Worm (Caenorhabditis elegans) whole organism, early embryonic: ENCODE data around the gene zhit-1.

Experiments
- B0310.2 ChIP-seq: sonication (generic microtip); optimal IDR thresholded peaks from 2 replicates; lab custom pipeline; 2016; ENCODE audit warnings: mild to moderate bottlenecking, missing genetic modification characterization, missing compliant biosample characterization
- F13C5.2 ChIP-seq: sonication (generic microtip); optimal IDR thresholded peaks from 2 replicates; lab custom pipeline; 2017; ENCODE audit warnings: mild to moderate bottlenecking, missing genetic modification characterization, inconsistent platforms, missing compliant biosample characterization
- aly-1 ChIP-seq: sonication (generic microtip); optimal IDR thresholded peaks from 2 replicates; lab custom pipeline; 2016; ENCODE audit warnings: missing genetic modification characterization, missing compliant biosample characterization
- ama-1 ChIP-seq: fragments of 150-350 bp; optimal IDR thresholded peaks from 2 replicates; lab custom pipeline; 2014
- ceh-13 ChIP-seq: fragments of 200-800 bp; sonication (Bioruptor generic); optimal IDR thresholded peaks from 2 replicates; lab custom pipeline; 2018; ENCODE audit warnings: mild to moderate bottlenecking, missing genetic modification characterization, missing compliant biosample characterization
- ceh-36 ChIP-seq: sonication (generic microtip); optimal IDR thresholded peaks from 2 replicates; lab custom pipeline; 2016; ENCODE audit warnings: missing genetic modification characterization, inconsistent platforms, missing compliant biosample characterization
- ets-7 ChIP-seq: sonication (generic microtip); optimal IDR thresholded peaks from 2 replicates; lab custom pipeline; 2016; ENCODE audit warnings: missing genotype, missing genetic modification characterization, missing compliant biosample characterization
- flt-1 ChIP-seq: fragments of 200-800 bp; sonication (Bioruptor generic); IDR thresholded peaks from 2 replicates; pipeline ENCODE4 v1.3.6; 2022; ENCODE audit warnings: missing genetic modification characterization, missing compliant biosample characterization
- hmbx-1 ChIP-seq: sonication (generic microtip); optimal IDR thresholded peaks from 2 replicates; lab custom pipeline; 2016; ENCODE audit warnings: mild to moderate bottlenecking, missing genetic modification characterization, missing compliant biosample characterization
- hmg-4 ChIP-seq: fragments of 200-800 bp; sonication (Bioruptor generic); optimal IDR thresholded peaks from 2 replicates; lab custom pipeline; 2018; ENCODE audit warnings: mild to moderate bottlenecking, missing genetic modification characterization, missing compliant biosample characterization
- hnd-1 ChIP-seq: sonication (generic microtip); optimal IDR thresholded peaks from 2 replicates; lab custom pipeline; 2016; ENCODE audit warnings: missing genetic modification characterization, missing compliant biosample characterization
- pes-1 ChIP-seq: fragments of 200-800 bp; sonication (Bioruptor generic); IDR thresholded peaks from 2 replicates; pipeline ENCODE4 v1.3.6; 2022; ENCODE audit warnings: missing genetic modification reagents, missing genetic modification characterization, missing compliant biosample characterization
- scrt-1 ChIP-seq: fragments of 200-800 bp; sonication (Bioruptor generic); IDR thresholded peaks from 2 replicates; pipeline ENCODE4 v1.3.6; 2022; ENCODE audit warnings: missing genetic modification characterization, missing compliant biosample characterization
- sea-1 ChIP-seq: fragments of 200-800 bp; sonication (Bioruptor generic); conservative IDR thresholded peaks from 2 replicates; pipeline ENCODE4 v1.3.6; 2022; ENCODE audit warnings: missing genetic modification characterization, missing compliant biosample characterization
- tbx-11 ChIP-seq: fragments of 200-800 bp; sonication (Bioruptor generic); IDR thresholded peaks from 2 replicates; pipeline ENCODE4 v1.3.6; 2022; ENCODE audit warnings: missing genetic modification characterization, missing compliant biosample characterization
- tbx-37 ChIP-seq: fragments of 200-800 bp; sonication (Bioruptor generic); conservative IDR thresholded peaks from 2 replicates; pipeline ENCODE4 v1.3.6; 2022; ENCODE audit warnings: missing genetic modification reagents, missing genetic modification characterization, missing compliant biosample characterization
- tra-4 ChIP-seq: sonication (generic microtip); optimal IDR thresholded peaks from 2 replicates; lab custom pipeline; 2017; ENCODE audit warnings: missing genetic modification characterization, missing compliant biosample characterization

zhit-1 gene

ce11 chrV:5594315-5594714 is 2.0 kb downstream of the zhit-1 start, which contains the start of gene crn-2:
Gene crn-2, plus strand, starts transcription at chrV:5594615.
- no peak for TF ChIP-seq flt-1 (GFP tag; lab: Robert Waterston, UW)
- TF ChIP-seq scrt-1 (GFP tag; lab: Robert Waterston, UW) = no peak
- TF ChIP-seq ceh-13 (GFP tag; lab: Kevin White, UChicago) = no peak
- TF ChIP-seq hnd-1 (tag; lab: Kevin White, UChicago) = no peak
- no peak for TF ChIP-seq pes-1 (GFP tag; lab: Robert Waterston, UW)
- no peak for TF ChIP-seq ceh-36 (tag; lab: Kevin White, UChicago)
- TF ChIP-seq sea-1 (GFP tag; lab: Robert Waterston, UW) = no peak
- no peak for TF ChIP-seq tra-4 (tag; lab: Kevin White, UChicago)
- TF ChIP-seq hmg-4 (GFP tag; lab: Kevin White, UChicago) = no peak

DNA sequence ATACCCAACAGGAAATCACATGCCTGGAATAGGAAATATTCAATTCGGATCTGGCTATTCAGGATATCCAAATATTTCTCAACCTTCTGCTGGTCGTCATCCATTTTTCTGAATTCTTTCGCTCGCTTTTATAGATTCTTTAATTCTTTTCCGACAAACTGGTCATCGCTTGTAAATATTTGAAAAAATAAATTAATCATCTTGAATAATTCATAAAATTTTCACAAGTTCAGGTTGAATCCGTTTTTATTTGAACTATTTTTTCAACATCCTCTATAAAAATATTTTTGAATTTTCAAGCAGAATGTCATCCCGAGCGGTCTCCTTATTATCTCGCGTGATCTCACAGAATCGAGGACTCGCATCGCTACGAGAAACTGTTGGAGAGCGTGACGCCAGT is 2.9 kb downstream of the zhit-1 start, which contains the start of gene mrpl-48:
mrpl-48 (plus strand) TSS at position 301 of the 400 bp plus-strand sequence.
- TF ChIP-seq tbx-11 (GFP tag; lab: Robert Waterston, UW) (no peak), B0310.2 (tag; lab: Kevin White, UChicago) (no peak), hmbx-1 (no peak), F13C5.2 (tag; lab: Kevin White, UChicago) (no peak), scrt-1 (GFP tag; lab: Robert Waterston, UW) (no peak), ets-7 (tag; lab: Kevin White, UChicago) (no peak), ceh-13 (GFP tag; lab: Kevin White, UChicago) (no peak), sea-1 (GFP tag; lab: Robert Waterston, UW) (no peak), hmg-4 (GFP tag; lab: Kevin White, UChicago) (no peak), flt-1 (GFP tag; lab: Robert Waterston, UW) (no peak), aly-1 (tag; lab: Kevin White, UChicago) (no peak), tra-4 (tag; lab: Kevin White, UChicago) (no peak), pes-1 (GFP tag; lab: Robert Waterston, UW) (no peak), hnd-1 (tag; lab: Kevin White, UChicago) (no peak), tbx-37 (GFP tag; lab: Robert Waterston, UW) (no peak), ama-1 (lab: Kevin White, UChicago) (no peak), ceh-36 (tag; lab: Kevin White, UChicago) (no peak)

ce11 chrV:5592323-5592722 is 4.0 kb downstream of the zhit-1 start, which contains the start of gene vps-37:
Gene vps-37, plus strand, starts transcription at chrV:5592700.
- TF ChIP-seq F13C5.2 (tag; lab: Kevin White, UChicago) (peak; percentile 20), pes-1 (GFP tag; lab: Robert Waterston, UW) (peak; percentile 29; the same call in 1 of the 2 replicates), ama-1 (lab: Kevin White, UChicago) (no peak), hmbx-1 (no peak), hmg-4 (GFP tag; lab: Kevin White, UChicago) (no peak), ceh-36 (tag; lab: Kevin White, UChicago) (peak; percentile 14)

- TF ChIP-seq F13C5.2 (tag; lab: Kevin White, UChicago) (no peak), ama-1 (lab: Kevin White, UChicago) (no peak)
Observed at ce11 chrV:5591887-5592286, 4.5 kb downstream of the zhit-1 start.

DNA sequence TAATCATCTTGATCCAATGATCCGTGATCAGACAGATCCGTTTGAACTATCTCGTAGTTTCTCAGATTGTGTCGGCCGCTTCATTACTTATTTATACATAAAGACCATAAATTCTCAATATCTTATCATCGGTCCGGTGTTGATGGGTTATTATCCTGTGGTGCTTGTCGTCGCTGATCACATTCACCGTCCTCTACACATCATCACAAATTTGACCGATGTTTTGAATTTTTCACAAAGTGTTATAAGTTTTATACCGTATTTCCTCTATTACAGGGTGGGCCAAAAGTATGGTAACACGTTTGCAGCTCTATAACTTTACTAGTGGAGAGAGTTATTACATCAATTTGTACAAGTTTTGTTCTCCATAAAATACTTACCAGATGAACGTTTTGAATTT is 8.4 kb downstream of the zhit-1 start:
- TF ChIP-seq hnd-1 (tag; lab: Kevin White, UChicago) = no peak
- TF ChIP-seq flt-1 (GFP tag; lab: Robert Waterston, UW) = no peak
- no peak for TF ChIP-seq ceh-36 (tag; lab: Kevin White, UChicago)
- TF ChIP-seq tra-4 (tag; lab: Kevin White, UChicago) = no peak
- no peak for TF ChIP-seq sea-1 (GFP tag; lab: Robert Waterston, UW)
- TF ChIP-seq ceh-13 (GFP tag; lab: Kevin White, UChicago) = no peak
- no peak for TF ChIP-seq hmg-4 (GFP tag; lab: Kevin White, UChicago)
- no peak for TF ChIP-seq F13C5.2 (tag; lab: Kevin White, UChicago)
- TF ChIP-seq ets-7 (tag; lab: Kevin White, UChicago) = no peak
- TF ChIP-seq B0310.2 (tag; lab: Kevin White, UChicago) = no peak
- TF ChIP-seq aly-1 (tag; lab: Kevin White, UChicago) = no peak
- no peak for TF ChIP-seq hmbx-1
- no peak for TF ChIP-seq tbx-37 (GFP tag; lab: Robert Waterston, UW)
- no peak for TF ChIP-seq pes-1 (GFP tag; lab: Robert Waterston, UW)
- no peak for TF ChIP-seq scrt-1 (GFP tag; lab: Robert Waterston, UW)
- no peak for TF ChIP-seq tbx-11 (GFP tag; lab: Robert Waterston, UW)
- no peak for TF ChIP-seq ama-1 (lab: Kevin White, UChicago)

- TF ChIP-seq pes-1 (GFP tag; lab: Robert Waterston, UW) (no peak), ceh-36 (tag; lab: Kevin White, UChicago) (no peak)
Observed at ce11 chrV:5587042-5587441, 9.3 kb downstream of the zhit-1 start.

DNA sequence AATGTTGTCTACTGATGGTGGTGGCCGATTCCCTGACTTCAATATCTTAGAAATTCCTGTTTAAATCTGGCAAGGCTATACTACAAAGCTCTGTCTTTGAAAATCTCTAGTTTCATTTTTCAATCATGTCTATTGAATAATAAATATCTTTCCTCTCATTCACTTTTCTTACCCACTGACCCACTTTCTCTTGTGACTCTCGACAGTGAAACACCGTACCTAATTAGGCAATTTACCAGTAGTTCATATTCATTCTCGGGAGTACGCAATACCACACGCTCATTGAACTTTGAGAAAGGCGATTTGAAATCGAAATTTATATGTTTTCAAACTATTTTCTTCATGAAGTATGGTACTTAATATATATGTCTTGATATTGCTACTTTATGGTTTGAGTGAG is 11.5 kb downstream of the zhit-1 start, which contains the start of gene CD4.11:
CD4.11 (plus strand) TSS at position 301 of the 400 bp plus-strand sequence.
- TF ChIP-seq B0310.2 (tag; lab: Kevin White, UChicago) = no peak

ce11 chrV:5584293-5584776 is 12.0 kb downstream of the zhit-1 start, which contains the start of gene pas-6:
Gene pas-6, minus strand, starts transcription at chrV:5584343.
- TF ChIP-seq ama-1 (lab: Kevin White, UChicago) (no peak), ets-7 (tag; lab: Kevin White, UChicago) (no peak), F13C5.2 (tag; lab: Kevin White, UChicago) (peak; percentile 24), ceh-36 (tag; lab: Kevin White, UChicago) (no peak), sea-1 (GFP tag; lab: Robert Waterston, UW) (no peak), tbx-37 (GFP tag; lab: Robert Waterston, UW) (no peak)
